Worm (Caenorhabditis elegans): ENCODE results near the gene nlp-36.

nlp-36 gene

DNA sequence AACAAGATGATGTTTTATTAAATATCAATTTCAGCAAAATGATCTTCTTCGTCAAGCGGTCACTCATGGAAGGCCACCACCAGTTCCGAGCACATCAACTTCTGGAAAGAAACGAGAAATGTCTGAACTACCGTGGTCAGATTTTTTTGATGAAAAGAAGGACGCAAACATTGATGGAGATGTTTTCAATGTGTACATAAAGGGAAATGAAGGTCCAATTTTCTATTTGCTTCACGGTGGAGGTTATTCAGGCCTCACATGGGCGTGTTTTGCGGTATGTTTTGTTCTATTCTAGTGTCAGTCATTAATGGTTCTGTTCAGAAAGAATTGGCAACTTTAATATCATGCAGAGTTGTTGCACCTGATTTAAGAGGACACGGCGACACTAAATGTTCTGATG is 22.7 kb upstream of the nlp-36 start, which contains the start of gene B0464.6:
B0464.6 (minus strand) TSS at position 101 of the 400 bp plus-strand sequence.
- no peak for TF ChIP-seq set-16 (GFP tag; IDR thresholded peaks at IDR 0.05)
- peak in 1 of 2 experiments; percentile 65 for TF ChIP-seq unc-62 (GFP tag; optimal IDR thresholded peaks at IDR 0.05 in 1 of 2)
- no peak for TF ChIP-seq unc-62 (tag; optimal IDR thresholded peaks at IDR 0.05)

DNA sequence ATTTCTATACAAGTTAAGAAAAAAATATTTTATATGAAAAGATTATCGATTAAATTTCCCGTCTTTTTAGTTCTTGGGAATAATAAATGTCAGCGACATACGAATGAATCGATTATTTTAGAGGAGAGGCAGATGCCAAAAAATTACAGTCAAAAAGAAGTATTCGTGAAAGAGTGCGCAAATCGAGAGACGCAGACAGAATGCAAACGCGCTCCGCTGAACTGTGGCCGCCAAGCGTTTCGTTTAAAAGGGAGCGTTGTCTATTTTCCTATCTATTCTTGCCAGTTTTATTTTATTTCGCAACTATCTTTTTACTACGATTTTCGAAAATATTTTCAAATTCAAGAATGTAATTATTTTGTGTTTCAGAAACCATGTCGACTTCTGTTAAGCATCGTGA is 21.4 kb upstream of the nlp-36 start, which contains the start of gene baf-1:
baf-1 (plus strand) TSS at position 370 of the 400 bp plus-strand sequence.
- TF ChIP-seq sdz-12 (GFP tag; optimal IDR thresholded peaks at IDR 0.05) (no peak), daf-16 (GFP tag; optimal IDR thresholded peaks at IDR 0.05) (no peak), daf-16 (tag; optimal IDR thresholded peaks at IDR 0.05) (peak; percentile 39), daf-12 (tag; optimal IDR thresholded peaks at IDR 0.05) (no peak), ceh-28 (tag; optimal IDR thresholded peaks at IDR 0.05) (peak; percentile 11), lin-29 (GFP tag; IDR thresholded peaks at IDR 0.05) (no peak), pqm-1 (tag; optimal IDR thresholded peaks at IDR 0.05) (peak; percentile 49), R02D3.7 (tag; optimal IDR thresholded peaks at IDR 0.05) (no peak), mep-1 (tag; optimal IDR thresholded peaks at IDR 0.05) (peak; percentile 70), fos-1 (tag; optimal IDR thresholded peaks at IDR 0.05) (no peak), dve-1 (tag; optimal IDR thresholded peaks at IDR 0.05; ENCODE audit: insufficient read depth) (peak; percentile 73), ceh-20 (GFP tag; IDR thresholded peaks at IDR 0.05) (no peak), dmd-9 (GFP tag; IDR thresholded peaks at IDR 0.05) (no peak), tag-97 (GFP tag; IDR thresholded peaks at IDR 0.05) (no peak), spr-1 (tag; optimal IDR thresholded peaks at IDR 0.05) (no peak), T20F7.1 (GFP tag; optimal IDR thresholded peaks at IDR 0.05) (no peak), hlh-30 (tag; optimal IDR thresholded peaks at IDR 0.05; ENCODE audit: insufficient read depth) (peak; percentile 32), rbr-2 (tag; optimal IDR thresholded peaks at IDR 0.05) (peak; percentile 58), snpc-1.2 (GFP tag; IDR thresholded peaks at IDR 0.05) (no peak), ceh-82 (tag; optimal IDR thresholded peaks at IDR 0.05) (no peak), nhr-102 (tag; optimal IDR thresholded peaks at IDR 0.05) (peak; percentile 44), ZK337.2 (GFP tag; IDR thresholded peaks at IDR 0.05) (no peak), zip-11 (GFP tag; IDR thresholded peaks at IDR 0.05) (no peak), F37D6.2 (tag; optimal IDR thresholded peaks at IDR 0.05) (no peak), unc-130 (GFP tag; optimal IDR thresholded peaks at IDR 0.05) (peak; percentile 57), dpl-1 (GFP tag; optimal IDR thresholded peaks at IDR 0.05) (peak; percentile 70), dmd-8 (GFP tag; IDR thresholded peaks at IDR 0.05) (no peak), T26A8.4 (GFP tag; IDR thresholded peaks at IDR 0.05) (no peak), duxl-1 (tag; optimal IDR thresholded peaks at IDR 0.05; ENCODE audit: poor library complexity) (peak; percentile 72), unc-39 (tag; optimal IDR thresholded peaks at IDR 0.05) (no peak), F26F4.8 (GFP tag; conservative IDR thresholded peaks at IDR 0.05) (no peak), zip-2 (tag; optimal IDR thresholded peaks at IDR 0.05) (no peak), mes-2 (tag; optimal IDR thresholded peaks at IDR 0.05; ENCODE audit: poor library complexity, severe bottlenecking) (peak; percentile 87), lin-39 (tag; optimal IDR thresholded peaks at IDR 0.05) (no peak), ceh-32 (tag; optimal IDR thresholded peaks at IDR 0.05; ENCODE audit: poor library complexity) (no peak), ceh-62 (tag; optimal IDR thresholded peaks at IDR 0.05) (no peak), ztf-11 (tag; optimal IDR thresholded peaks at IDR 0.05) (no peak), hif-1 (tag; optimal IDR thresholded peaks at IDR 0.05) (peak in 1 of 2 experiments; percentile 31), nhr-10 (tag; optimal IDR thresholded peaks at IDR 0.05) (no peak), dmd-6 (GFP tag; IDR thresholded peaks at IDR 0.05) (no peak), zag-1 (tag; optimal IDR thresholded peaks at IDR 0.05) (no peak), F10B5.3 (tag; optimal IDR thresholded peaks at IDR 0.05) (no peak), arid-1 (GFP tag; conservative IDR thresholded peaks at IDR 0.05) (peak; percentile 55; the same call in 1 of the 2 replicates), ces-1 (GFP tag; optimal IDR thresholded peaks at IDR 0.05) (no peak), hmg-1.1 (GFP tag; IDR thresholded peaks at IDR 0.05) (0 out of 2 replicates have a peak, but pooled peaks have one; percentile 26), mdl-1 (tag; optimal IDR thresholded peaks at IDR 0.05) (no peak), D1046.2 (GFP tag; IDR thresholded peaks at IDR 0.05) (no peak), jun-1 (tag; optimal IDR thresholded peaks at IDR 0.05) (no peak)
